Fruit fly (Drosophila melanogaster) whole organism: Measurements from ENCODE around the gene kis.

Experiments
- CG8478 ChIP-seq: fragments of >200 bp; optimal IDR thresholded peaks from 2 replicates; lab custom pipeline; 2018; ENCODE audit warnings: inconsistent platforms
- Dll ChIP-seq: fragments of >200 bp; optimal IDR thresholded peaks from 2 replicates; lab custom pipeline; 2017
- EcR ChIP-seq, 2 experiments: fragments of >200 bp; optimal IDR thresholded peaks; 2 replicates each; lab custom pipeline; 2017; ENCODE audit warnings: missing biosample characterization in 2 of 2, missing genetic modification characterization in 2 of 2, missing genetic modification reagents in 2 of 2
- pan ChIP-seq: fragments of >200 bp; optimal IDR thresholded peaks from 2 replicates; lab custom pipeline; 2017
- psq ChIP-seq: fragments of >200 bp; optimal IDR thresholded peaks from 2 replicates; lab custom pipeline; 2017
- usp ChIP-seq: fragments of >200 bp; optimal IDR thresholded peaks from 2 replicates; lab custom pipeline; 2017; ENCODE audit warnings: missing biosample characterization, missing genetic modification characterization, mixed read lengths

DNA sequence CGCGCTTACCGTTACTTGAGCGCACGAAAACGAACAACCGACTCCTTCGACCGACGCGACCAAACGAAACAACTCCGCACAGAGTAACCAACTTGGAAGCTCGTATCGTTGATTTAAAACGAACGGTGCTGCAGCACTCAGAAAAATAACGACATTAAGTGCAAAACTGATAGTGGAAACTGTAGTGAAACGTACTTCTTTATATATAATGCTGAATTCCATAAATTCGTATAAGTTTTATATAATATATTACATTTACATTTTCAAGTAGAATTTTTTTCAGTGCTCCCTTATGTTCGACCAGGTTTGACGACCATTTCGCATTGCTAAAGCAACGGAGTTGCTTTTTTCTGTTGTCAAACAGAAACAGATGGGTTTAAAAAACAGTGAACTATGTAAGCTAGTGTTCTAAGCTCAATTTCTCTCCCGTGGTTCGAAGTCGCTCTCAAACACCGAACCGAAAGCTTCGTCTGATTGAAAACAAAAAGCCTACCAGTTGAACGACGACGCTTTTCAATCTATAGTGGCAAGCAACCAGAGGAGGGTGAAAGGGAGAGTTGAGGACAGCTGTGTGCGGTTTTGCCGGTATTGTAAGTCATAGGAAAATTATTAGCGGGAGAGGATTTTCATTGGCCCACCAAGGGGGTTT lies 16.9 kb upstream of the kis start, which contains the start of gene CG17075:
- TF ChIP-seq pan (lab: Kevin White, UChicago) (no peak), EcR (GFP tag; optimal IDR thresholded peaks at IDR 0.05; lab: Kevin White, UChicago) (no peak), psq (lab: Kevin White, UChicago) (no peak), CG8478 (lab: Kevin White, UChicago) (no peak), Dll (no peak), usp (no peak)
